Worm (Caenorhabditis elegans) whole organism, L2 larva: Measurements from ENCODE around the gene oga-1.

Experiments used
- fos-1 ChIP-seq: fragments of 150-350 bp; optimal IDR thresholded peaks from 2 replicates; lab custom pipeline; 2014; ENCODE audit warnings: missing biosample characterization, missing genetic modification characterization
- sem-4 ChIP-seq: fragments of 150-350 bp; optimal IDR thresholded peaks from 2 replicates; lab custom pipeline; 2014; ENCODE audit warnings: missing biosample characterization, missing genetic modification reagents, missing genetic modification characterization
- sma-9 ChIP-seq, 2 experiments: fragments of 150-350 bp in 1 of 2; sonication (generic microtip) in 1 of 2; optimal IDR thresholded peaks; 2 replicates each; lab custom pipeline; 2014 to 2016; ENCODE audit warnings: missing genetic modification characterization in 2 of 2, mild to moderate bottlenecking in 1 of 2, missing biosample characterization in 1 of 2, missing compliant biosample characterization in 1 of 2, missing genetic modification reagents in 1 of 2, moderate library complexity in 1 of 2

The oga-1 gene

ce11 chrX:9295471-9295870 lies 51.8 kb downstream of the oga-1 start:
- TF ChIP-seq fos-1 (tag; lab: Kevin White, UChicago), result peak; percentile 89
- TF ChIP-seq sma-9 (GFP tag; optimal IDR thresholded peaks at IDR 0.05; lab: Kevin White, UChicago), result peak; percentile 20
- TF ChIP-seq sma-9 (tag; optimal IDR thresholded peaks at IDR 0.05; lab: Kevin White, UChicago), result no peak
- TF ChIP-seq sem-4 (tag; lab: Kevin White, UChicago), result no peak
